Worm (Caenorhabditis elegans): ENCODE results near the gene K01A2.6.

K01A2.6 gene

DNA sequence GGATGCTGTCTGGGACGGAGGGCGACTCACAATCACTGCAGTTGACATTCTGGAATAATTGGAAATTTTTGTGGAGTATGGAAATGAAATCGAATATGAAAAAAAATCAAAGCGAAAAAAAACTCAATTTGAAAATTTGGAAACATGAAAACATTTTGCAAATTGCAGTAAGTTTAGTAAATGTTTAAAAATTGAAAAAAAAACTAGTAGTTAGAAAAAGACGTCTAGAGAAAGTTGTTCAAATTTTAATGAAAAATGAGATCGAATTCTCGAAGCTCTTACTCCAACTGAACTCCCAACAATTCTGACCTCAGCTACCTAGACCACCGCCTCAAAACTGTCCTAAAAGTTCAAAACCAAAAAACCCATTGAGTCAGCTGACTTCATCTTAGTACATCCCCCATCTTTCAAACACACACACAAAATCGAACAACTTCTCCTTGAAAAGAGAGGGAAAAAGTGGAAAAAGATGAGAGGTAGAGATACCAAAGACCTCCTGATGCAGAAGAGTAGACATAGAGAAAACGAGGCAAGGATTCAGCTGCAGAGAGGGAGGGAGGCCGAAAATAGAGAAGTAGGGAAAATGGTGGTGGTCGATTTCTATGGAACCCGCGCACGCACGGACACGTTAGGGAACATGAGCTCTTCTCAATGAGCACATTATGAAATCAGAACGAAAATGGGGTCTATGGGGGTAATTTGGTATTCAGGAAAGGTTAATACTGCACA, 23.4 kb downstream of the K01A2.6 start, which contains the start of gene K01A2.10 (continued):
- TF ChIP-seq alr-1 (tag; optimal IDR thresholded peaks at IDR 0.05; ENCODE audit: borderline replicate concordance) = no peak
- TF ChIP-seq ceh-8 (GFP tag; optimal IDR thresholded peaks at IDR 0.05) = no peak
- no peak for TF ChIP-seq nhr-77 (tag; optimal IDR thresholded peaks at IDR 0.05)
- TF ChIP-seq swsn-7 (tag; optimal IDR thresholded peaks at IDR 0.05) = peak; percentile 37
- no peak for TF ChIP-seq hpl-2 (GFP tag; optimal IDR thresholded peaks at IDR 0.05)
- TF ChIP-seq ztf-11 (tag; optimal IDR thresholded peaks at IDR 0.05) = no peak
- TF ChIP-seq fkh-4 (tag; optimal IDR thresholded peaks at IDR 0.05; ENCODE audit: borderline replicate concordance) = no peak
- TF ChIP-seq ama-1 (optimal IDR thresholded peaks at IDR 0.05) = peak; percentile 13
- TF ChIP-seq ceh-90 (tag; optimal IDR thresholded peaks at IDR 0.05) = no peak
- no peak for TF ChIP-seq lir-3 (tag; optimal IDR thresholded peaks at IDR 0.05; ENCODE audit: poor library complexity)
- TF ChIP-seq tlp-1 (tag; optimal IDR thresholded peaks at IDR 0.05) = no peak
- peak; percentile 69 for TF ChIP-seq nhr-71 (tag; optimal IDR thresholded peaks at IDR 0.05)
- no peak for TF ChIP-seq mef-2 (tag; optimal IDR thresholded peaks at IDR 0.05)
- peak; percentile 3 to 58 (median 17) for TF ChIP-seq ceh-82 (tag; optimal IDR thresholded peaks at IDR 0.05)
- TF ChIP-seq nhr-76 (tag; optimal IDR thresholded peaks at IDR 0.05) = no peak
- TF ChIP-seq hlh-4 (tag; optimal IDR thresholded peaks at IDR 0.05) = no peak
- TF ChIP-seq F16B12.6 (tag; optimal IDR thresholded peaks at IDR 0.05) = no peak
- no peak for TF ChIP-seq nhr-90 (tag; optimal IDR thresholded peaks at IDR 0.05; ENCODE audit: poor library complexity)
- TF ChIP-seq lin-14 (GFP tag; optimal IDR thresholded peaks at IDR 0.05) = peak; percentile 93
- TF ChIP-seq nhr-20 (tag; optimal IDR thresholded peaks at IDR 0.05) = peak; percentile 63
- no peak for TF ChIP-seq C04F5.9 (tag; optimal IDR thresholded peaks at IDR 0.05)
- TF ChIP-seq dsc-1 (tag; optimal IDR thresholded peaks at IDR 0.05) = no peak
- no peak for TF ChIP-seq tbx-2 (tag; optimal IDR thresholded peaks at IDR 0.05)
- peak; percentile 70 for TF ChIP-seq snu-23 (GFP tag; optimal IDR thresholded peaks at IDR 0.05)
- TF ChIP-seq nhr-11 (tag; optimal IDR thresholded peaks at IDR 0.05) = no peak
- no peak for TF ChIP-seq nhr-237 (tag; optimal IDR thresholded peaks at IDR 0.05)
- no peak for TF ChIP-seq isw-1 (GFP tag; IDR thresholded peaks at IDR 0.05)
- TF ChIP-seq pqm-1 (tag; optimal IDR thresholded peaks at IDR 0.05) = no peak
- no peak for TF ChIP-seq C34B4.2 (tag; optimal IDR thresholded peaks at IDR 0.05)
- TF ChIP-seq mab-9 (GFP tag; IDR thresholded peaks at IDR 0.05) = no peak
- TF ChIP-seq unc-130 (tag; optimal IDR thresholded peaks at IDR 0.05) = peak; percentile 43
- no peak for TF ChIP-seq nhr-12 (tag; optimal IDR thresholded peaks at IDR 0.05)
- no peak for TF ChIP-seq ztf-4 (tag; optimal IDR thresholded peaks at IDR 0.05)
- peak in 1 of 6 experiments; percentile 65 for TF ChIP-seq elt-3 (tag; optimal IDR thresholded peaks at IDR 0.05)
- no peak for TF ChIP-seq hlh-17 (GFP tag; optimal IDR thresholded peaks at IDR 0.05; ENCODE audit: borderline replicate concordance)
- no peak for TF ChIP-seq irx-1 (tag; optimal IDR thresholded peaks at IDR 0.05)
- TF ChIP-seq nhr-28 (tag; optimal IDR thresholded peaks at IDR 0.05) = no peak
- TF ChIP-seq fos-1 (tag; optimal IDR thresholded peaks at IDR 0.05) = peak; percentile 47
- no peak for TF ChIP-seq sox-4 (tag; optimal IDR thresholded peaks at IDR 0.05)
- no peak for TF ChIP-seq aly-2 (tag; optimal IDR thresholded peaks at IDR 0.05)
- TF ChIP-seq nhr-19 (GFP tag; conservative IDR thresholded peaks at IDR 0.05) = no peak
- no peak for TF ChIP-seq vab-15 (tag; optimal IDR thresholded peaks at IDR 0.05)
- no peak for TF ChIP-seq lin-39 (tag; optimal IDR thresholded peaks at IDR 0.05)
- TF ChIP-seq dpl-1 (GFP tag; optimal IDR thresholded peaks at IDR 0.05) = peak; percentile 5 to 60 (median 55)
- TF ChIP-seq xbp-1 (tag; optimal IDR thresholded peaks at IDR 0.05) = peak; percentile 18
- TF ChIP-seq snpc-4 (tag; optimal IDR thresholded peaks at IDR 0.05) = no peak
- no peak for TF ChIP-seq pag-3 (tag; optimal IDR thresholded peaks at IDR 0.05; ENCODE audit: borderline replicate concordance, insufficient read depth)
